Worm (Caenorhabditis elegans): ENCODE measurements around the gene nspe-7.

- TF ChIP-seq cog-1 (tag; optimal IDR thresholded peaks at IDR 0.05) (no peak), T22C8.4 (GFP tag; IDR thresholded peaks at IDR 0.05) (no peak), flt-1 (GFP tag; IDR thresholded peaks at IDR 0.05) (no peak), ref-1 (GFP tag; conservative IDR thresholded peaks at IDR 0.05) (no peak), klf-2 (GFP tag; conservative IDR thresholded peaks at IDR 0.05) (no peak), ztf-29 (GFP tag; IDR thresholded peaks at IDR 0.05) (no peak), ztf-23 (GFP tag; IDR thresholded peaks at IDR 0.05) (no peak), med-1 (GFP tag; optimal IDR thresholded peaks at IDR 0.05; ENCODE audit: insufficient read depth) (no peak)
Observed at ce11 chrII:12669882-12670281, 42.9 kb downstream of the nspe-7 start.

Measured in whole organism, midembryonic.